Fruit fly (Drosophila melanogaster): ENCODE data around the gene CG7443.
A peak's percentile ranks its signal among the peaks of the same experiment; 100 is the strongest.

CG7443 gene

DNA sequence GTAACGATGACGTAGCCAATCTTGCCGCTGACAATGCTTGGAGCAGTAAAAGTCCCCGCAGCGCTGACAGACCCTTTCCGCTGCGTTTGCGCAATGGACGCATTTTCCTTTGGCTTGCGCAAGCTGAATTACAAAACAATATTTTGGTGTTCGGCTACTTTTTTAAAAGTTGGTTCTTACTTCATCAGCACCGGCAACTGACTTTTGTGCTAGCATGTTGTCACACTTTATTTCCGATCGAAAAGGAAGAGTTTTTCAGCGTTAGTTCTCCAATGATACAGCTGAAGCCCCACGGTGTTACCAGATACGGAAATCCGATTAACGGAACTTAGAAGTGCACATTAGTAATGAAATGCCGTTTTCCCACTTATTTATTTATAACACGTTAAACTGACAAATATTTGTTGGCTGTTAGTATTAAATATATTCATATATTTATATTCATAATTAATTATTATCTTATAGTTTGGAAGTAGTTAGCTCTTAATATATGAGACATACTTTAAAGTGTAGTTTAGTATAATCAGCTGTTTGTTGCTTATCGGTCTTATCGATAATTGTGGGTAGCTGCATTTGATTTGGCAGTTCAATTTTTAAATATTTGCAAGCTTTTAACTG, 38.3 kb downstream of the CG7443 start, which contains the start of the genes Veneno and CG7963 (continued):
- TF ChIP-seq ssp (GFP tag; IDR thresholded peaks at IDR 0.05): peak; percentile 97
- peak in 1 of 2 experiments; percentile 3 for TF ChIP-seq Dfd (GFP tag; optimal IDR thresholded peaks at IDR 0.05)
- TF ChIP-seq CG12659 (GFP tag; optimal IDR thresholded peaks at IDR 0.05): peak; percentile 47
- TF ChIP-seq CG12391 (tag; optimal IDR thresholded peaks at IDR 0.05): peak; percentile 67
- TF ChIP-seq YL-1 (GFP tag; optimal IDR thresholded peaks at IDR 0.05): peak; percentile 20
- TF ChIP-seq HHEX (GFP tag; optimal IDR thresholded peaks at IDR 0.05): no peak
- peak; percentile 27 for TF ChIP-seq Meics (GFP tag; optimal IDR thresholded peaks at IDR 0.05)
- 0 out of 2 replicates have a peak, but pooled peaks have one; percentile 25 for TF ChIP-seq CG42726 (GFP tag; IDR thresholded peaks at IDR 0.05; ENCODE audit: partially characterized antibody)
- TF ChIP-seq D19A (tag; optimal IDR thresholded peaks at IDR 0.05): peak; percentile 43
- peak in 1 of 2 experiments; percentile 6 for TF ChIP-seq Eip74EF (GFP tag; optimal IDR thresholded peaks at IDR 0.05)
- peak; percentile 58 for TF ChIP-seq MESR4 (GFP tag; optimal IDR thresholded peaks at IDR 0.05)
- TF ChIP-seq trem (tag; optimal IDR thresholded peaks at IDR 0.05): peak; percentile 83
- TF ChIP-seq B-H1 (GFP tag; IDR thresholded peaks at IDR 0.05): no peak
- peak; percentile 39 for TF ChIP-seq Hmr (GFP tag; optimal IDR thresholded peaks at IDR 0.05)
- TF ChIP-seq amos (GFP tag; IDR thresholded peaks at IDR 0.05; ENCODE audit: partially characterized antibody): no peak
- TF ChIP-seq CG15514 (GFP tag; optimal IDR thresholded peaks at IDR 0.05): peak; percentile 56
- TF ChIP-seq knrl (GFP tag; IDR thresholded peaks at IDR 0.05; ENCODE audit: partially characterized antibody): 0 out of 3 replicates have a peak, but pooled peaks have one; percentile 40
- peak; percentile 39; the same call in 1 of the 2 replicates for TF ChIP-seq CG3847 (GFP tag; IDR thresholded peaks at IDR 0.05)
- no peak for TF ChIP-seq pan (optimal IDR thresholded peaks at IDR 0.05)
- peak in 1 of 2 experiments; percentile 15 for TF ChIP-seq pan (GFP tag; optimal IDR thresholded peaks at IDR 0.05 in 1 of 2, IDR thresholded peaks at IDR 0.05 in 1 of 2)
- TF ChIP-seq Dbx (GFP tag; IDR thresholded peaks at IDR 0.05): no peak
- TF ChIP-seq pzg (GFP tag; optimal IDR thresholded peaks at IDR 0.05): peak; percentile 60
- peak; percentile 42 for TF ChIP-seq CG13424 (tag; optimal IDR thresholded peaks at IDR 0.05)
- peak; percentile 28 for TF ChIP-seq CG10979 (tag; optimal IDR thresholded peaks at IDR 0.05)
- no peak for TF ChIP-seq Atf3 (GFP tag; optimal IDR thresholded peaks at IDR 0.05)
- TF ChIP-seq usp (GFP tag; optimal IDR thresholded peaks at IDR 0.05): no peak
- peak; percentile 72 for TF ChIP-seq row (GFP tag; IDR thresholded peaks at IDR 0.05)
- TF ChIP-seq CG17829 (tag; optimal IDR thresholded peaks at IDR 0.05): peak; percentile 67
- TF ChIP-seq cg (GFP tag; optimal IDR thresholded peaks at IDR 0.05): no peak
- TF ChIP-seq Lpt (GFP tag; optimal IDR thresholded peaks at IDR 0.05): no peak
- no peak for TF ChIP-seq chm (GFP tag; IDR thresholded peaks at IDR 0.05)
- TF ChIP-seq Nf-YC (tag; optimal IDR thresholded peaks at IDR 0.05): peak; percentile 51
- TF ChIP-seq CG8924 (tag; optimal IDR thresholded peaks at IDR 0.05): peak; percentile 31
- no peak for TF ChIP-seq gcm2 (GFP tag; optimal IDR thresholded peaks at IDR 0.05)
- TF ChIP-seq CG4707 (GFP tag; optimal IDR thresholded peaks at IDR 0.05): no peak
- 0 out of 2 replicates have a peak, but pooled peaks have one; percentile 35 for TF ChIP-seq sob (GFP tag; IDR thresholded peaks at IDR 0.05)
- peak; percentile 54 for TF ChIP-seq phol (tag; optimal IDR thresholded peaks at IDR 0.05)
- TF ChIP-seq slbo (GFP tag; IDR thresholded peaks at IDR 0.05): no peak
- TF ChIP-seq hth (optimal IDR thresholded peaks at IDR 0.05): no peak
- TF ChIP-seq CG30020 (tag; optimal IDR thresholded peaks at IDR 0.05): peak; percentile 93
- peak; percentile 6 for TF ChIP-seq gcm (GFP tag; optimal IDR thresholded peaks at IDR 0.05)
- no peak for TF ChIP-seq CG6813 (GFP tag; optimal IDR thresholded peaks at IDR 0.05)
- TF ChIP-seq corto (GFP tag; optimal IDR thresholded peaks at IDR 0.05): no peak
- no peak for TF ChIP-seq CG16863 (GFP tag; optimal IDR thresholded peaks at IDR 0.05)
- peak; percentile 25 to 87 for TF ChIP-seq crp (GFP tag; optimal IDR thresholded peaks at IDR 0.05)
- peak; percentile 4 for TF ChIP-seq CG10654 (GFP tag; optimal IDR thresholded peaks at IDR 0.05)
- peak; percentile 21 for TF ChIP-seq CG12299 (tag; optimal IDR thresholded peaks at IDR 0.05)
- peak; percentile 65 for TF ChIP-seq CG4617 (GFP tag; optimal IDR thresholded peaks at IDR 0.05; ENCODE audit: borderline replicate concordance)
- TF ChIP-seq vvl (GFP tag; IDR thresholded peaks at IDR 0.05): 0 out of 2 replicates have a peak, but pooled peaks have one; percentile 22
